Worm (Caenorhabditis elegans) whole organism, L1 larva: ENCODE measurements around the gene T09A12.8.

Experiments
- blmp-1 ChIP-seq: fragments of 150-350 bp; optimal IDR thresholded peaks from 2 replicates; lab custom pipeline; 2014; ENCODE audit warnings: missing biosample characterization, missing genetic modification characterization
- dpl-1 ChIP-seq, 3 experiments: fragments of 150-350 bp in 2 of 3; sonication (generic microtip) in 1 of 3; optimal IDR thresholded peaks; 2 replicates each; lab custom pipeline; 2014 to 2017; ENCODE audit warnings: missing biosample characterization in 3 of 3, missing genetic modification characterization in 3 of 3, missing genetic modification reagents in 3 of 3
- lin-15B ChIP-seq: fragments of 150-350 bp; sonication (generic microtip); optimal IDR thresholded peaks from 3 replicates; lab custom pipeline; 2014; ENCODE audit warnings: missing biosample characterization, missing genetic modification characterization
- lir-3 ChIP-seq: sonication (generic microtip); optimal IDR thresholded peaks from 2 replicates; lab custom pipeline; 2016; ENCODE audit warnings: mild to moderate bottlenecking, missing genetic modification characterization, moderate library complexity, missing compliant biosample characterization; ENCODE audit not compliant: poor library complexity
- nhr-11 ChIP-seq: fragments of 150-350 bp; optimal IDR thresholded peaks from 2 replicates; lab custom pipeline; 2014; ENCODE audit warnings: missing biosample characterization, missing genetic modification characterization
- nhr-237 ChIP-seq: fragments of 150-350 bp; optimal IDR thresholded peaks from 2 replicates; lab custom pipeline; 2014; ENCODE audit warnings: missing biosample characterization, missing genetic modification characterization
- nhr-85 ChIP-seq: sonication (generic microtip); peaks from one replicate; lab custom pipeline; 2016; ENCODE audit warnings: missing genetic modification characterization, inconsistent platforms, missing compliant biosample characterization
- pag-3 ChIP-seq: sonication (generic microtip); optimal IDR thresholded peaks from 2 replicates; lab custom pipeline; 2017; ENCODE audit warnings: missing genetic modification characterization, mild to moderate bottlenecking, missing compliant biosample characterization, antibody characterized with exemption, borderline replicate concordance; ENCODE audit not compliant: insufficient read depth
- pqm-1 ChIP-seq: sonication (generic microtip); optimal IDR thresholded peaks from 3 replicates; lab custom pipeline; 2017; ENCODE audit warnings: missing biosample characterization, missing genetic modification characterization
- snpc-4 ChIP-seq: fragments of 150-350 bp; optimal IDR thresholded peaks from 2 replicates; lab custom pipeline; 2014; ENCODE audit warnings: missing biosample characterization, missing genetic modification characterization
- sptf-1 ChIP-seq: fragments of 150-350 bp; optimal IDR thresholded peaks from 2 replicates; lab custom pipeline; 2014; ENCODE audit warnings: missing biosample characterization, missing genetic modification characterization
- zag-1 ChIP-seq: fragments of 150-350 bp; optimal IDR thresholded peaks from 2 replicates; lab custom pipeline; 2014; ENCODE audit warnings: missing biosample characterization, missing genetic modification characterization

DNA sequence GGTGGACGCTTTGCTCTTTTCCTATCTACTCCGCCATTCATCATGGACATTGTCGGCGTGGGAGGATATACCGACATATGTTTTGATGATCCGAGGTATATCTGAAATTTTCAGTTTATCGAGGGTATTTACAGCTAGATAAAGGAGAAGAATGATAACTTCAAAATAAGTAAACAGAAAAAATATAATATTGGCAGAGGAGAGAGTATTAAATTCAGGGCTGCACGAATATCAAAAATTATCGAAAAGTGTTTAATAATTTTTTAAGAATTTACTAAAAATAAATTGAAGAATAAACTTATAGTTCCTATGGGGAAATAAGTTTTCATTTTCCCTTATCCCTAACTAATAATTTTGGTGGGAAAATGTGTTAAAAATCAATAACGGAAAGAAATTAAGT is 44.6 kb downstream of the T09A12.8 start, which contains the start of gene wsp-1:
- no peak for TF ChIP-seq nhr-85 (tag; lab: Kevin White, UChicago)
- no peak for TF ChIP-seq nhr-11 (tag; lab: Kevin White, UChicago)
- no peak for TF ChIP-seq lin-15B (tag; lab: Kevin White, UChicago)
- TF ChIP-seq sptf-1 (tag; lab: Kevin White, UChicago), result no peak
- no peak for TF ChIP-seq nhr-237 (tag; lab: Kevin White, UChicago)
- TF ChIP-seq blmp-1 (tag; lab: Kevin White, UChicago), result no peak
- TF ChIP-seq pag-3 (tag; lab: Kevin White, UChicago), result no peak
- TF ChIP-seq snpc-4 (tag; lab: Kevin White, UChicago), result no peak
- no peak for TF ChIP-seq lir-3 (tag; lab: Kevin White, UChicago)
- no peak for TF ChIP-seq dpl-1 (GFP tag; optimal IDR thresholded peaks at IDR 0.05; lab: Kevin White, UChicago)
- TF ChIP-seq pqm-1 (tag; lab: Kevin White, UChicago), result no peak
- TF ChIP-seq zag-1 (tag; lab: Kevin White, UChicago), result no peak
